Worm (Caenorhabditis elegans) whole organism, L1 larva: ENCODE measurements around the gene Y73C8C.12.

Source experiments
- C34B4.2 ChIP-seq: sonication (generic microtip); optimal IDR thresholded peaks from 2 replicates; lab custom pipeline; 2017; ENCODE audit warnings: mild to moderate bottlenecking, missing genetic modification characterization, missing compliant biosample characterization
- nhr-77 ChIP-seq: fragments of 150-350 bp; optimal IDR thresholded peaks from 2 replicates; lab custom pipeline; 2014; ENCODE audit warnings: missing biosample characterization, missing genetic modification characterization

- no peak for TF ChIP-seq C34B4.2 (tag; lab: Kevin White, UChicago)
- no peak for TF ChIP-seq nhr-77 (tag; lab: Kevin White, UChicago)
These were observed 30.7 kb upstream of the Y73C8C.12 start, which contains the start of gene cyp-33C9 for ce11 chrV:3094351-3094750.
